Fruit fly (Drosophila melanogaster) whole organism, prepupa: ENCODE measurements around the gene SmD2.
A peak's percentile ranks its signal among the peaks of the same experiment; 100 is the strongest.

ENCODE experiments used
- Blimp-1 ChIP-seq: fragments of 200-800 bp; sonication (Bioruptor generic); optimal IDR thresholded peaks from 3 replicates; lab custom pipeline; 2017; ENCODE audit warnings: missing biosample characterization, missing genetic modification characterization, mild to moderate bottlenecking, moderate library complexity, missing genetic modification reagents
- CG10631 ChIP-seq: fragments of 200-800 bp; sonication (Bioruptor generic); optimal IDR thresholded peaks from 2 replicates; lab custom pipeline; 2016; ENCODE audit warnings: missing biosample characterization, missing genetic modification characterization
- CG10669 ChIP-seq: fragments of 200-800 bp; sonication (Bioruptor generic); optimal IDR thresholded peaks from 3 replicates; lab custom pipeline; 2018; ENCODE audit warnings: missing biosample characterization, mild to moderate bottlenecking, missing genetic modification characterization, moderate library complexity
- CG11762 ChIP-seq: fragments of 200-800 bp; sonication (Bioruptor generic); optimal IDR thresholded peaks from 3 replicates; lab custom pipeline; 2016; ENCODE audit warnings: missing biosample characterization, missing genetic modification characterization; ENCODE audit not compliant: insufficient read depth
- CG1621 ChIP-seq: fragments of 200-800 bp; sonication (Bioruptor generic); optimal IDR thresholded peaks from 3 replicates; lab custom pipeline; 2018; ENCODE audit warnings: missing biosample characterization, mild to moderate bottlenecking, missing genetic modification characterization
- CG31627 ChIP-seq: fragments of 200-800 bp; sonication (Bioruptor generic); optimal IDR thresholded peaks from 3 replicates; lab custom pipeline; 2016; ENCODE audit warnings: missing biosample characterization, missing genetic modification characterization
- CG32006 ChIP-seq: fragments of 200-800 bp; sonication (Bioruptor generic); optimal IDR thresholded peaks from 3 replicates; lab custom pipeline; 2017; ENCODE audit warnings: missing biosample characterization, mild to moderate bottlenecking, missing genetic modification characterization
- CG34406 ChIP-seq: fragments of 200-800 bp; sonication (Bioruptor generic); optimal IDR thresholded peaks from 3 replicates; lab custom pipeline; 2016; ENCODE audit warnings: missing biosample characterization, missing genetic modification characterization
- CG4318 ChIP-seq: fragments of 200-800 bp; sonication (Bioruptor generic); optimal IDR thresholded peaks from 3 replicates; lab custom pipeline; 2017; ENCODE audit warnings: missing biosample characterization, mild to moderate bottlenecking, missing genetic modification characterization
- CG6163 ChIP-seq: fragments of 200-800 bp; sonication (Bioruptor generic); IDR thresholded peaks from 3 replicates; pipeline ENCODE4 v1.3.6; 2022; ENCODE audit warnings: missing biosample characterization, missing genetic modification characterization
- CG6276 ChIP-seq: fragments of 200-800 bp; sonication (Bioruptor generic); optimal IDR thresholded peaks from 2 replicates; lab custom pipeline; 2017; ENCODE audit warnings: missing biosample characterization, mild to moderate bottlenecking, missing genetic modification characterization
- CG6792 ChIP-seq: fragments of 200-800 bp; sonication (Bioruptor generic); optimal IDR thresholded peaks from 3 replicates; lab custom pipeline; 2016; ENCODE audit warnings: missing biosample characterization, missing genetic modification characterization
- CG6854 ChIP-seq: fragments of 200-800 bp; sonication (Bioruptor generic); optimal IDR thresholded peaks from 2 replicates; lab custom pipeline; 2017; ENCODE audit warnings: missing biosample characterization, mild to moderate bottlenecking, missing genetic modification characterization
- CG8119 ChIP-seq: fragments of 200-800 bp; sonication (Bioruptor generic); IDR thresholded peaks from 3 replicates; pipeline ENCODE4 v1.3.6; 2022; ENCODE audit warnings: missing biosample characterization, missing genetic modification characterization
- CG8632 ChIP-seq: fragments of 200-800 bp; sonication (Bioruptor generic); optimal IDR thresholded peaks from 3 replicates; lab custom pipeline; 2016; ENCODE audit warnings: missing biosample characterization, missing genetic modification characterization
- Eip78C ChIP-seq: fragments of 200-800 bp; sonication (Bioruptor generic); peaks from one replicate; lab custom pipeline; 2016; ENCODE audit warnings: missing biosample characterization, missing genetic modification characterization
- Eip93F ChIP-seq: fragments of 200-800 bp; sonication (Bioruptor generic); optimal IDR thresholded peaks from 2 replicates; lab custom pipeline; 2016; ENCODE audit warnings: missing biosample characterization, mild to moderate bottlenecking, missing genetic modification characterization
- Ets21C ChIP-seq: fragments of 200-800 bp; sonication (Bioruptor generic); optimal IDR thresholded peaks from 3 replicates; lab custom pipeline; 2016; ENCODE audit warnings: missing biosample characterization, missing genetic modification characterization
- Ets96B ChIP-seq: fragments of 200-800 bp; optimal IDR thresholded peaks from 2 replicates; lab custom pipeline; 2019; ENCODE audit warnings: missing biosample characterization, mild to moderate bottlenecking, missing genetic modification characterization, moderate library complexity
- Gug ChIP-seq: fragments of 200-800 bp; sonication (Bioruptor generic); IDR thresholded peaks from 2 replicates; pipeline ENCODE4 v1.3.6; 2022; ENCODE audit warnings: missing biosample characterization, missing genetic modification characterization
- Hr38 ChIP-seq: sonication (Bioruptor generic); optimal IDR thresholded peaks from 2 replicates; lab custom pipeline; 2016; ENCODE audit warnings: missing biosample characterization, missing genetic modification characterization
- Hr4 ChIP-seq: fragments of 200-800 bp; sonication (Bioruptor generic); optimal IDR thresholded peaks from 3 replicates; lab custom pipeline; 2016; ENCODE audit warnings: missing biosample characterization, missing genetic modification characterization
- Lpt ChIP-seq: fragments of 200-800 bp; sonication (Bioruptor generic); optimal IDR thresholded peaks from 3 replicates; lab custom pipeline; 2016; ENCODE audit warnings: missing biosample characterization, missing genetic modification characterization
- OdsH ChIP-seq: fragments of 200-800 bp; sonication (Bioruptor generic); optimal IDR thresholded peaks from 3 replicates; lab custom pipeline; 2016; ENCODE audit warnings: missing biosample characterization, missing genetic modification characterization
- Smox ChIP-seq: fragments of 200-800 bp; sonication (Bioruptor generic); optimal IDR thresholded peaks from 3 replicates; lab custom pipeline; 2016; ENCODE audit warnings: missing biosample characterization, missing genetic modification characterization
- Sox14 ChIP-seq: fragments of 200-800 bp; sonication (Bioruptor generic); optimal IDR thresholded peaks from 3 replicates; lab custom pipeline; 2016; ENCODE audit warnings: missing biosample characterization, missing genetic modification characterization
- Sox15 ChIP-seq: fragments of 200-800 bp; sonication (Bioruptor generic); optimal IDR thresholded peaks from 3 replicates; lab custom pipeline; 2016; ENCODE audit warnings: missing biosample characterization, missing genetic modification characterization
- achi ChIP-seq: fragments of 200-800 bp; sonication (Bioruptor generic); optimal IDR thresholded peaks from 3 replicates; lab custom pipeline; 2016; ENCODE audit warnings: missing biosample characterization, missing genetic modification characterization
- acj6 ChIP-seq: fragments of 200-800 bp; sonication (Bioruptor generic); optimal IDR thresholded peaks from 3 replicates; lab custom pipeline; 2016; ENCODE audit warnings: missing biosample characterization, missing genetic modification characterization
- dac ChIP-seq: fragments of 200-800 bp; sonication (Bioruptor generic); optimal IDR thresholded peaks from 2 replicates; lab custom pipeline; 2017; ENCODE audit warnings: missing biosample characterization, mild to moderate bottlenecking, missing genetic modification characterization
- esn ChIP-seq: fragments of 200-800 bp; sonication (Bioruptor generic); optimal IDR thresholded peaks from 2 replicates; lab custom pipeline; 2016; ENCODE audit warnings: missing biosample characterization, mild to moderate bottlenecking, missing genetic modification characterization, moderate library complexity
- fd85E ChIP-seq: fragments of 200-800 bp; sonication (Bioruptor generic); optimal IDR thresholded peaks from 3 replicates; lab custom pipeline; 2016; ENCODE audit warnings: missing biosample characterization, missing genetic modification characterization
- fkh ChIP-seq: fragments of 200-800 bp; sonication (Bioruptor generic); optimal IDR thresholded peaks from 3 replicates; lab custom pipeline; 2017; ENCODE audit warnings: missing biosample characterization, mild to moderate bottlenecking, missing genetic modification characterization, moderate library complexity
- lz ChIP-seq: fragments of 200-800 bp; sonication (Bioruptor generic); optimal IDR thresholded peaks from 3 replicates; lab custom pipeline; 2016; ENCODE audit warnings: missing biosample characterization, missing genetic modification characterization
- salr ChIP-seq, 2 experiments: fragments of 200-800 bp; sonication (Bioruptor generic); optimal IDR thresholded peaks; 3 replicates each; lab custom pipeline; 2016 to 2018; ENCODE audit warnings: missing biosample characterization in 2 of 2, missing genetic modification characterization in 2 of 2, mild to moderate bottlenecking in 1 of 2
- spab ChIP-seq: fragments of 200-800 bp; sonication (Bioruptor generic); optimal IDR thresholded peaks from 2 replicates; lab custom pipeline; 2017; ENCODE audit warnings: missing biosample characterization, mild to moderate bottlenecking, missing genetic modification characterization, missing genetic modification reagents
- ss ChIP-seq, 2 experiments: fragments of 200-800 bp; sonication (Bioruptor generic); optimal IDR thresholded peaks; 2 replicates in 1 of 2; 3 replicates in 1 of 2; lab custom pipeline; 2017 to 2018; ENCODE audit warnings: mild to moderate bottlenecking in 2 of 2, missing biosample characterization in 2 of 2, missing genetic modification characterization in 2 of 2, moderate library complexity in 1 of 2
- vri ChIP-seq: fragments of 200-800 bp; sonication (Bioruptor generic); optimal IDR thresholded peaks from 3 replicates; lab custom pipeline; 2016; ENCODE audit warnings: missing biosample characterization, mild to moderate bottlenecking, missing genetic modification characterization

SmD2 gene

DNA sequence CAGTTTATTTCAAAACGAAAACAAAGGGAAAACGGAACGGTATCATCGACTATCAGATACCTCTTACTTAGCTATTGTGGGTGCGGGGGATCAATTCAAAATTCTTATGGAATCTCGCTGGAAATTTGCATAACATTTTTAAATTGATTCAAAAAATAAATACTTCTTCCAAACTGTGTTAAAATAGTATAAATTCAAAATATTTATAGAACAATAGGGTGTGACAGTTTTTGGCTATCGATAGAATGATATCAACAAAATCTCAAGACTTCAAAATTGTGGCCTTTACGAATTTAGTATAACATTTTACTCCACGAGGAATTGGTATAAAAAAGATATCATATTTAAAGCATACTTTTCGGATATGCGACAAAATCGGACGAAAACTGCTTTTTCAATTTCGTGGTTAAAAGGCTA lies 42.7 kb upstream of the SmD2 start:
- TF ChIP-seq Eip93F (GFP tag; lab: Kevin White, UChicago) (peak; percentile 7), CG8632 (no peak), Eip78C (GFP tag; lab: Kevin White, UChicago) (peak; percentile 39)
- TF ChIP-seq, all 60 proteins: peak for 2

- TF ChIP-seq CG10631 (GFP tag; lab: Kevin White, UChicago) = no peak
- no peak for TF ChIP-seq dac (GFP tag; lab: Kevin White, UChicago)
- no peak for TF ChIP-seq Hr4
- no peak for TF ChIP-seq achi (GFP tag; lab: Kevin White, UChicago)
- TF ChIP-seq CG4318 = no peak
- no peak for TF ChIP-seq CG1621
- no peak for TF ChIP-seq esn (GFP tag; lab: Kevin White, UChicago)
- no peak for TF ChIP-seq ss (GFP tag; optimal IDR thresholded peaks at IDR 0.05; lab: Kevin White, UChicago)
- TF ChIP-seq OdsH (GFP tag; lab: Kevin White, UChicago) = no peak
- TF ChIP-seq Sox14 (GFP tag; lab: Kevin White, UChicago) = no peak
- TF ChIP-seq CG32006 (GFP tag; lab: Kevin White, UChicago) = no peak
- TF ChIP-seq Blimp-1 (GFP tag; lab: Kevin White, UChicago) = no peak
- no peak for TF ChIP-seq CG11762 (GFP tag; lab: Kevin White, UChicago)
- TF ChIP-seq CG6854 = no peak
- TF ChIP-seq CG8119 (GFP tag; lab: Robert Waterston, UW) = no peak
- no peak for TF ChIP-seq CG6792 (GFP tag; lab: Kevin White, UChicago)
- TF ChIP-seq Hr38 (GFP tag; lab: Kevin White, UChicago) = no peak
- TF ChIP-seq CG34406 (GFP tag; lab: Kevin White, UChicago) = no peak
- no peak for TF ChIP-seq vri (GFP tag; lab: Kevin White, UChicago)
Measured at dm6 chr3R:6383466-6383769, 37.7 kb upstream of the SmD2 start.

DNA sequence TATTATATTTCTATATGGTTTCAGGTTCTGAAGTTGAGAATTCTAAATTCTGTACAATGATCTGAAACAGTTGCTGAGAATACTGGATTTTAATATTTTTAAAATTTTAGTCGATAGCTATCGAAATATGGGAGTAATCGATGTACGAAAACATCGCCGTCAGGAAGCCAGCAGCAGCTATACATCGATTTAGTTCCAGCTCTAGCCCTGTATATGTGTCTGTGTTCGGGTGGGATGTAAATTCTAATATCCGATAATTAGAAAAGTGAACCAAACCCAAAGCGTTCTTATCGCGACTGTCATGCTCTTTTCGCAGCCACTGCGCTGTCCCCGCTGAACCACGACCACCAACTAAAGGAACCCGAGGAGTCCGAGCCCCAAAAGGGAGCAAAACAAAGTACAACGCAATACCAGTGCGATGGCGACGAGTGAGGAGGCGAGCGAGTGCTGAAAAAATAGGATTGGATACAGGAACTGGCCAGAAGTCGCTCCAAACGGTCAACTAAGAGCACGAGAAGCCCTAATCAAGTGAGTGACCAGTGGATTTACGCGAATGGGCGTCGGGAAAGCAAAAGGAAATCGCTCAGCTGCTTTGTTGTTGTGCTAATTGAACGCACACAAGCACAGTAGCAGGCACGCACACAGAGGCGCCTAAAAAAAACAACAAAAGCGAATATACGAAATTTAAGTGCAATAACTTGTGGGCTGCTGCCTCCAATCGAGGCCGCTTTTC lies 37.2 kb upstream of the SmD2 start, which contains the start of gene gzl:
Gene gzl (plus strand): TSS at position 182 of the 733 bp plus-strand sequence.
- no peak for TF ChIP-seq CG34406 (GFP tag; lab: Kevin White, UChicago)
- TF ChIP-seq CG10669 (GFP tag; lab: Kevin White, UChicago) = no peak
- peak in 1 of 2 experiments; percentile 46 for TF ChIP-seq ss (GFP tag; optimal IDR thresholded peaks at IDR 0.05; lab: Kevin White, UChicago)
- TF ChIP-seq Ets21C (GFP tag; lab: Kevin White, UChicago) = no peak
- TF ChIP-seq Eip93F (GFP tag; lab: Kevin White, UChicago) = no peak
- TF ChIP-seq Smox = no peak
- no peak for TF ChIP-seq CG6792 (GFP tag; lab: Kevin White, UChicago)
- no peak for TF ChIP-seq spab (GFP tag; lab: Kevin White, UChicago)
- no peak for TF ChIP-seq fkh
- TF ChIP-seq achi (GFP tag; lab: Kevin White, UChicago) = no peak
- TF ChIP-seq esn (GFP tag; lab: Kevin White, UChicago) = peak; percentile 1
- TF ChIP-seq salr (GFP tag; optimal IDR thresholded peaks at IDR 0.05; lab: Kevin White, UChicago) = no peak
- TF ChIP-seq vri (GFP tag; lab: Kevin White, UChicago) = no peak
- peak; percentile 13 for TF ChIP-seq Sox14 (GFP tag; lab: Kevin White, UChicago)
- no peak for TF ChIP-seq lz
- TF ChIP-seq Ets96B (tag; lab: Kevin White, UChicago) = no peak
- TF ChIP-seq Blimp-1 (GFP tag; lab: Kevin White, UChicago) = no peak
- no peak for TF ChIP-seq CG6854
- no peak for TF ChIP-seq Hr4
- no peak for TF ChIP-seq acj6 (GFP tag; lab: Kevin White, UChicago)

- TF ChIP-seq CG8632 = no peak
- no peak for TF ChIP-seq CG8119 (GFP tag; lab: Robert Waterston, UW)
- no peak for TF ChIP-seq CG6854
- TF ChIP-seq CG31627 (GFP tag; lab: Kevin White, UChicago) = no peak
- no peak for TF ChIP-seq CG11762 (GFP tag; lab: Kevin White, UChicago)
- TF ChIP-seq CG32006 (GFP tag; lab: Kevin White, UChicago) = no peak
- TF ChIP-seq Gug = no peak
- TF ChIP-seq CG6276 (GFP tag; lab: Kevin White, UChicago) = no peak
- no peak for TF ChIP-seq CG10631 (GFP tag; lab: Kevin White, UChicago)
- TF ChIP-seq CG34406 (GFP tag; lab: Kevin White, UChicago) = no peak
- no peak for TF ChIP-seq fkh
- TF ChIP-seq Sox14 (GFP tag; lab: Kevin White, UChicago) = no peak
- TF ChIP-seq CG1621 = no peak
- no peak for TF ChIP-seq Sox15 (GFP tag; lab: Kevin White, UChicago)
- no peak for TF ChIP-seq CG6163 (GFP tag; lab: Robert Waterston, UW)
- no peak for TF ChIP-seq Lpt (GFP tag; lab: Kevin White, UChicago)
- no peak for TF ChIP-seq fd85E
- no peak for TF ChIP-seq spab (GFP tag; lab: Kevin White, UChicago)
- no peak for TF ChIP-seq Hr38 (GFP tag; lab: Kevin White, UChicago)
Measured at dm6 chr3R:6381784-6382183, 36.1 kb upstream of the SmD2 start.
